In genomic region chrII:11902203-11902602, ce11 we compare ENCODE assay signal across 5 worm cellular contexts.
TF ChIP-seq lines count a peak whose summit lies in the region.

No protein-coding gene starts in this region.

TF ChIP-seq in whole organism, L1 larva, 84 proteins besides CTCF, POLR2A, EP300 and RAD21:
- TF ChIP-seq lin-39 (tag; optimal IDR thresholded peaks at IDR 0.05; lab: Kevin White, UChicago) (no peak), lin-14 (GFP tag; optimal IDR thresholded peaks at IDR 0.05; lab: Kevin White, UChicago) (peak; percentile 22), swsn-7 (tag; optimal IDR thresholded peaks at IDR 0.05; lab: Kevin White, UChicago) (no peak), mab-9 (GFP tag; IDR thresholded peaks at IDR 0.05; lab: Robert Waterston, UW) (no peak), mdl-1 (tag; optimal IDR thresholded peaks at IDR 0.05; lab: Kevin White, UChicago) (no peak), ceh-63 (GFP tag; optimal IDR thresholded peaks at IDR 0.05; lab: Kevin White, UChicago) (no peak), tlp-1 (tag; optimal IDR thresholded peaks at IDR 0.05; lab: Kevin White, UChicago) (no peak), nhr-85 (tag; lab: Kevin White, UChicago) (no peak), mep-1 (tag; optimal IDR thresholded peaks at IDR 0.05; lab: Kevin White, UChicago) (peak; percentile 8), fos-1 (tag; optimal IDR thresholded peaks at IDR 0.05; lab: Kevin White, UChicago) (no peak), nhr-20 (tag; optimal IDR thresholded peaks at IDR 0.05; lab: Kevin White, UChicago) (no peak), nhr-12 (tag; optimal IDR thresholded peaks at IDR 0.05; lab: Kevin White, UChicago) (no peak), F16B12.6 (tag; optimal IDR thresholded peaks at IDR 0.05; lab: Kevin White, UChicago) (no peak)

TF ChIP-seq in whole organism, L2 larva, 48 proteins besides CTCF, POLR2A, EP300 and RAD21:
- peak; percentile 26 for TF ChIP-seq mab-5 (tag; optimal IDR thresholded peaks at IDR 0.05; lab: Kevin White, UChicago)
- no peak for TF ChIP-seq lin-13 (GFP tag; optimal IDR thresholded peaks at IDR 0.05; lab: Kevin White, UChicago)

TF ChIP-seq in whole organism, late embryonic, 69 proteins besides CTCF, POLR2A, EP300 and RAD21:
- TF ChIP-seq ceh-31 (tag; optimal IDR thresholded peaks at IDR 0.05; lab: Kevin White, UChicago) (no peak), pha-4 (tag; optimal IDR thresholded peaks at IDR 0.05; lab: Kevin White, UChicago) (no peak), unc-55 (GFP tag; optimal IDR thresholded peaks at IDR 0.05; lab: Kevin White, UChicago) (peak; percentile 87)

TF ChIP-seq in whole organism, midembryonic, 9 proteins besides CTCF, POLR2A, EP300 and RAD21:
- TF ChIP-seq tab-1 (GFP tag; IDR thresholded peaks at IDR 0.05; lab: Robert Waterston, UW) (no peak), cog-1 (tag; optimal IDR thresholded peaks at IDR 0.05; lab: Kevin White, UChicago) (peak; percentile 31)
TF ChIP-seq in whole organism, midembryonic: peak in this region for 1.

TF ChIP-seq in whole organism, mixed stage, embryonic, 35 proteins besides CTCF, POLR2A, EP300 and RAD21:
- TF ChIP-seq sptf-1 (tag; optimal IDR thresholded peaks at IDR 0.05; lab: Kevin White, UChicago) (no peak), nhr-2 (tag; optimal IDR thresholded peaks at IDR 0.05; lab: Kevin White, UChicago) (peak; percentile 79), mab-5 (tag; optimal IDR thresholded peaks at IDR 0.05; lab: Kevin White, UChicago) (no peak), pha-4 (tag; optimal IDR thresholded peaks at IDR 0.05; lab: Kevin White, UChicago) (no peak), M03D4.4 (tag; optimal IDR thresholded peaks at IDR 0.05; lab: Kevin White, UChicago) (no peak), unc-62 (GFP tag; optimal IDR thresholded peaks at IDR 0.05; lab: Kevin White, UChicago) (peak; percentile 96), tbx-8 (GFP tag; optimal IDR thresholded peaks at IDR 0.05; lab: Kevin White, UChicago) (no peak), nhr-12 (tag; optimal IDR thresholded peaks at IDR 0.05; lab: Kevin White, UChicago) (no peak), zip-8 (tag; optimal IDR thresholded peaks at IDR 0.05; lab: Kevin White, UChicago) (no peak), blmp-1 (tag; optimal IDR thresholded peaks at IDR 0.05; lab: Kevin White, UChicago) (no peak), lsy-2 (tag; optimal IDR thresholded peaks at IDR 0.05; lab: Kevin White, UChicago) (no peak), sem-2 (GFP tag; optimal IDR thresholded peaks at IDR 0.05; lab: Kevin White, UChicago) (no peak), mep-1 (tag; optimal IDR thresholded peaks at IDR 0.05; lab: Kevin White, UChicago) (no peak), elt-3 (tag; optimal IDR thresholded peaks at IDR 0.05; lab: Kevin White, UChicago) (no peak), unc-120 (tag; optimal IDR thresholded peaks at IDR 0.05; lab: Kevin White, UChicago; ENCODE audit: poor library complexity, severe bottlenecking) (peak; percentile 15), elt-1 (tag; optimal IDR thresholded peaks at IDR 0.05; lab: Kevin White, UChicago; ENCODE audit: borderline replicate concordance, insufficient read depth) (no peak), ces-1 (GFP tag; optimal IDR thresholded peaks at IDR 0.05; lab: Kevin White, UChicago) (no peak)
